Comparison of ENCODE assay signal across 3 worm cellular contexts in genomic region chrIV:2168514-2168913, ce11.
TF ChIP-seq lines count a peak whose summit lies in the region.

Gene C54E4.4, minus strand, starts transcription at chrIV:2168614.

TF ChIP-seq in whole organism, L1 larva, 84 proteins besides CTCF, POLR2A, EP300 and RAD21:
- TF ChIP-seq mdl-1 (tag; optimal IDR thresholded peaks at IDR 0.05; lab: Kevin White, UChicago): no peak
- no peak for TF ChIP-seq swsn-7 (tag; optimal IDR thresholded peaks at IDR 0.05; lab: Kevin White, UChicago)
- peak; percentile 25 for TF ChIP-seq nhr-77 (tag; optimal IDR thresholded peaks at IDR 0.05; lab: Kevin White, UChicago)
- TF ChIP-seq efl-1 (optimal IDR thresholded peaks at IDR 0.05; lab: Kevin White, UChicago): no peak
- peak in 1 of 2 experiments; percentile 90 for TF ChIP-seq efl-1 (GFP tag; optimal IDR thresholded peaks at IDR 0.05 in 1 of 2; lab: Kevin White, UChicago)
- TF ChIP-seq pag-3 (tag; optimal IDR thresholded peaks at IDR 0.05; lab: Kevin White, UChicago; ENCODE audit: borderline replicate concordance, insufficient read depth): no peak
- TF ChIP-seq lin-39 (tag; optimal IDR thresholded peaks at IDR 0.05; lab: Kevin White, UChicago): no peak
- no peak for TF ChIP-seq pqm-1 (tag; optimal IDR thresholded peaks at IDR 0.05; lab: Kevin White, UChicago)

TF ChIP-seq in whole organism, L2 larva, 48 proteins besides CTCF, POLR2A, EP300 and RAD21:
- TF ChIP-seq nhr-77 (tag; optimal IDR thresholded peaks at IDR 0.05; lab: Kevin White, UChicago) (no peak), F13H6.1 (tag; optimal IDR thresholded peaks at IDR 0.05; lab: Kevin White, UChicago) (peak; percentile 14), egl-27 (tag; optimal IDR thresholded peaks at IDR 0.05; lab: Kevin White, UChicago) (no peak), ceh-16 (tag; optimal IDR thresholded peaks at IDR 0.05; lab: Kevin White, UChicago) (no peak), Y55F3AM.14 (GFP tag; optimal IDR thresholded peaks at IDR 0.05; lab: Kevin White, UChicago) (no peak)
TF ChIP-seq in whole organism, L2 larva: peak in this region for 1.

TF ChIP-seq in whole organism, L3 larva, 47 proteins besides CTCF, POLR2A, EP300 and RAD21:
- TF ChIP-seq hmg-11 (tag; optimal IDR thresholded peaks at IDR 0.05; lab: Kevin White, UChicago) (no peak), egl-5 (tag; optimal IDR thresholded peaks at IDR 0.05; lab: Kevin White, UChicago) (no peak), pha-4 (tag; optimal IDR thresholded peaks at IDR 0.05; lab: Kevin White, UChicago) (peak; percentile 87), ceh-82 (tag; optimal IDR thresholded peaks at IDR 0.05; lab: Kevin White, UChicago) (no peak)

Comparison
In these comparisons a context has a peak if more than half of its experiments do, and no peak if none do; other contexts are left out.
1. Of the 22 proteins assayed by ChIP-seq in both whole organism, L1 larva and whole organism, L2 larva: peak only in whole organism, L1 larva: nhr-77; only in whole organism, L2 larva: none; in both: none; in neither: 21.